Fruit fly (Drosophila melanogaster) whole organism, prepupa: ENCODE results near the gene Cep97.
A peak's percentile ranks its signal among the peaks of the same experiment; 100 is the strongest.

Source experiments
- Blimp-1 ChIP-seq: fragments of 200-800 bp; sonication (Bioruptor generic); optimal IDR thresholded peaks from 3 replicates; lab custom pipeline; 2017; ENCODE audit warnings: missing biosample characterization, missing genetic modification characterization, mild to moderate bottlenecking, moderate library complexity, missing genetic modification reagents
- CG10631 ChIP-seq: fragments of 200-800 bp; sonication (Bioruptor generic); optimal IDR thresholded peaks from 2 replicates; lab custom pipeline; 2016; ENCODE audit warnings: missing biosample characterization, missing genetic modification characterization
- CG10669 ChIP-seq: fragments of 200-800 bp; sonication (Bioruptor generic); optimal IDR thresholded peaks from 3 replicates; lab custom pipeline; 2018; ENCODE audit warnings: missing biosample characterization, mild to moderate bottlenecking, missing genetic modification characterization, moderate library complexity
- CG11294 ChIP-seq: fragments of 200-800 bp; sonication (Bioruptor generic); IDR thresholded peaks from 2 replicates; pipeline ENCODE4 v1.3.6; 2022; ENCODE audit warnings: missing biosample characterization, missing genetic modification characterization
- CG11762 ChIP-seq: fragments of 200-800 bp; sonication (Bioruptor generic); optimal IDR thresholded peaks from 3 replicates; lab custom pipeline; 2016; ENCODE audit warnings: missing biosample characterization, missing genetic modification characterization; ENCODE audit not compliant: insufficient read depth
- CG11902 ChIP-seq: fragments of 200-800 bp; sonication (Bioruptor generic); optimal IDR thresholded peaks from 3 replicates; lab custom pipeline; 2016; ENCODE audit warnings: missing biosample characterization, missing genetic modification characterization
- CG15336 ChIP-seq: fragments of 200-800 bp; sonication (Bioruptor generic); IDR thresholded peaks from 2 replicates; pipeline ENCODE4 v1.3.6; 2022; ENCODE audit warnings: missing biosample characterization, missing genetic modification characterization
- CG16779 ChIP-seq: fragments of 200-800 bp; sonication (Bioruptor generic); optimal IDR thresholded peaks from 3 replicates; lab custom pipeline; 2017; ENCODE audit warnings: missing biosample characterization, mild to moderate bottlenecking, missing genetic modification characterization
- CG3032 ChIP-seq: fragments of 200-800 bp; optimal IDR thresholded peaks from 2 replicates; lab custom pipeline; 2019; ENCODE audit warnings: missing biosample characterization, mild to moderate bottlenecking, missing genetic modification characterization, moderate library complexity
- CG31627 ChIP-seq: fragments of 200-800 bp; sonication (Bioruptor generic); optimal IDR thresholded peaks from 3 replicates; lab custom pipeline; 2016; ENCODE audit warnings: missing biosample characterization, missing genetic modification characterization
- CG32006 ChIP-seq: fragments of 200-800 bp; sonication (Bioruptor generic); optimal IDR thresholded peaks from 3 replicates; lab custom pipeline; 2017; ENCODE audit warnings: missing biosample characterization, mild to moderate bottlenecking, missing genetic modification characterization
- CG3919 ChIP-seq: fragments of 200-800 bp; sonication (Bioruptor generic); optimal IDR thresholded peaks from 3 replicates; lab custom pipeline; 2016; ENCODE audit warnings: missing biosample characterization, missing genetic modification characterization
- CG4318 ChIP-seq: fragments of 200-800 bp; sonication (Bioruptor generic); optimal IDR thresholded peaks from 3 replicates; lab custom pipeline; 2017; ENCODE audit warnings: missing biosample characterization, mild to moderate bottlenecking, missing genetic modification characterization
- CG6163 ChIP-seq: fragments of 200-800 bp; sonication (Bioruptor generic); IDR thresholded peaks from 3 replicates; pipeline ENCODE4 v1.3.6; 2022; ENCODE audit warnings: missing biosample characterization, missing genetic modification characterization
- CG6276 ChIP-seq: fragments of 200-800 bp; sonication (Bioruptor generic); optimal IDR thresholded peaks from 2 replicates; lab custom pipeline; 2017; ENCODE audit warnings: missing biosample characterization, mild to moderate bottlenecking, missing genetic modification characterization
- CG6792 ChIP-seq: fragments of 200-800 bp; sonication (Bioruptor generic); optimal IDR thresholded peaks from 3 replicates; lab custom pipeline; 2016; ENCODE audit warnings: missing biosample characterization, missing genetic modification characterization
- CG6808 ChIP-seq: fragments of 200-800 bp; sonication (Bioruptor generic); optimal IDR thresholded peaks from 3 replicates; lab custom pipeline; 2017; ENCODE audit warnings: missing biosample characterization, missing genetic modification characterization, mild to moderate bottlenecking, moderate library complexity, missing genetic modification reagents
- CG6854 ChIP-seq: fragments of 200-800 bp; sonication (Bioruptor generic); optimal IDR thresholded peaks from 2 replicates; lab custom pipeline; 2017; ENCODE audit warnings: missing biosample characterization, mild to moderate bottlenecking, missing genetic modification characterization
- CG7368 ChIP-seq: fragments of 200-800 bp; sonication (Bioruptor generic); optimal IDR thresholded peaks from 3 replicates; lab custom pipeline; 2016; ENCODE audit warnings: missing biosample characterization, missing genetic modification characterization
- CG8119 ChIP-seq: fragments of 200-800 bp; sonication (Bioruptor generic); IDR thresholded peaks from 3 replicates; pipeline ENCODE4 v1.3.6; 2022; ENCODE audit warnings: missing biosample characterization, missing genetic modification characterization
- CG8319 ChIP-seq: fragments of 200-800 bp; sonication (Bioruptor generic); optimal IDR thresholded peaks from 3 replicates; lab custom pipeline; 2016; ENCODE audit warnings: missing biosample characterization, missing genetic modification characterization
- CG8632 ChIP-seq: fragments of 200-800 bp; sonication (Bioruptor generic); optimal IDR thresholded peaks from 3 replicates; lab custom pipeline; 2016; ENCODE audit warnings: missing biosample characterization, missing genetic modification characterization
- CG9139 ChIP-seq: fragments of 200-800 bp; sonication (Bioruptor generic); optimal IDR thresholded peaks from 3 replicates; lab custom pipeline; 2017; ENCODE audit warnings: missing biosample characterization, mild to moderate bottlenecking, missing genetic modification characterization
- Eip75B ChIP-seq: fragments of 200-800 bp; sonication (Bioruptor generic); optimal IDR thresholded peaks from 3 replicates; lab custom pipeline; 2016; ENCODE audit warnings: missing biosample characterization, missing genetic modification characterization
- Eip93F ChIP-seq: fragments of 200-800 bp; sonication (Bioruptor generic); optimal IDR thresholded peaks from 2 replicates; lab custom pipeline; 2016; ENCODE audit warnings: missing biosample characterization, mild to moderate bottlenecking, missing genetic modification characterization
- Ets21C ChIP-seq: fragments of 200-800 bp; sonication (Bioruptor generic); optimal IDR thresholded peaks from 3 replicates; lab custom pipeline; 2016; ENCODE audit warnings: missing biosample characterization, missing genetic modification characterization
- Gug ChIP-seq: fragments of 200-800 bp; sonication (Bioruptor generic); IDR thresholded peaks from 2 replicates; pipeline ENCODE4 v1.3.6; 2022; ENCODE audit warnings: missing biosample characterization, missing genetic modification characterization
- Hr39 ChIP-seq: fragments of 200-800 bp; sonication (Bioruptor generic); optimal IDR thresholded peaks from 2 replicates; lab custom pipeline; 2016; ENCODE audit warnings: missing biosample characterization, missing genetic modification characterization
- Lpt ChIP-seq: fragments of 200-800 bp; sonication (Bioruptor generic); optimal IDR thresholded peaks from 3 replicates; lab custom pipeline; 2016; ENCODE audit warnings: missing biosample characterization, missing genetic modification characterization
- Met ChIP-seq: fragments of 200-800 bp; sonication (Bioruptor generic); optimal IDR thresholded peaks from 3 replicates; lab custom pipeline; 2016; ENCODE audit warnings: missing biosample characterization, missing genetic modification characterization
- OdsH ChIP-seq: fragments of 200-800 bp; sonication (Bioruptor generic); optimal IDR thresholded peaks from 3 replicates; lab custom pipeline; 2016; ENCODE audit warnings: missing biosample characterization, missing genetic modification characterization
- Smox ChIP-seq: fragments of 200-800 bp; sonication (Bioruptor generic); optimal IDR thresholded peaks from 3 replicates; lab custom pipeline; 2016; ENCODE audit warnings: missing biosample characterization, missing genetic modification characterization
- Sox14 ChIP-seq: fragments of 200-800 bp; sonication (Bioruptor generic); optimal IDR thresholded peaks from 3 replicates; lab custom pipeline; 2016; ENCODE audit warnings: missing biosample characterization, missing genetic modification characterization
- Sox15 ChIP-seq: fragments of 200-800 bp; sonication (Bioruptor generic); optimal IDR thresholded peaks from 3 replicates; lab custom pipeline; 2016; ENCODE audit warnings: missing biosample characterization, missing genetic modification characterization
- achi ChIP-seq: fragments of 200-800 bp; sonication (Bioruptor generic); optimal IDR thresholded peaks from 3 replicates; lab custom pipeline; 2016; ENCODE audit warnings: missing biosample characterization, missing genetic modification characterization
- acj6 ChIP-seq: fragments of 200-800 bp; sonication (Bioruptor generic); optimal IDR thresholded peaks from 3 replicates; lab custom pipeline; 2016; ENCODE audit warnings: missing biosample characterization, missing genetic modification characterization
- dac ChIP-seq: fragments of 200-800 bp; sonication (Bioruptor generic); optimal IDR thresholded peaks from 2 replicates; lab custom pipeline; 2017; ENCODE audit warnings: missing biosample characterization, mild to moderate bottlenecking, missing genetic modification characterization
- dsx ChIP-seq: fragments of 200-800 bp; optimal IDR thresholded peaks from 3 replicates; lab custom pipeline; 2019; ENCODE audit warnings: missing biosample characterization, mild to moderate bottlenecking, missing genetic modification characterization, moderate library complexity; ENCODE audit not compliant: poor library complexity, severe bottlenecking
- esn ChIP-seq: fragments of 200-800 bp; sonication (Bioruptor generic); optimal IDR thresholded peaks from 2 replicates; lab custom pipeline; 2016; ENCODE audit warnings: missing biosample characterization, mild to moderate bottlenecking, missing genetic modification characterization, moderate library complexity
- fd59A ChIP-seq: fragments of 200-800 bp; sonication (Bioruptor generic); optimal IDR thresholded peaks from 2 replicates; lab custom pipeline; 2017; ENCODE audit warnings: missing biosample characterization, mild to moderate bottlenecking, missing genetic modification characterization, missing genetic modification reagents
- fd85E ChIP-seq: fragments of 200-800 bp; sonication (Bioruptor generic); optimal IDR thresholded peaks from 3 replicates; lab custom pipeline; 2016; ENCODE audit warnings: missing biosample characterization, missing genetic modification characterization
- fkh ChIP-seq: fragments of 200-800 bp; sonication (Bioruptor generic); optimal IDR thresholded peaks from 3 replicates; lab custom pipeline; 2017; ENCODE audit warnings: missing biosample characterization, mild to moderate bottlenecking, missing genetic modification characterization, moderate library complexity
- lz ChIP-seq: fragments of 200-800 bp; sonication (Bioruptor generic); optimal IDR thresholded peaks from 3 replicates; lab custom pipeline; 2016; ENCODE audit warnings: missing biosample characterization, missing genetic modification characterization
- pdm3 ChIP-seq: fragments of 200-800 bp; sonication (Bioruptor generic); optimal IDR thresholded peaks from 3 replicates; lab custom pipeline; 2016; ENCODE audit warnings: missing biosample characterization, missing genetic modification characterization
- salr ChIP-seq, 2 experiments: fragments of 200-800 bp; sonication (Bioruptor generic); optimal IDR thresholded peaks; 3 replicates each; lab custom pipeline; 2016 to 2018; ENCODE audit warnings: missing biosample characterization in 2 of 2, missing genetic modification characterization in 2 of 2, mild to moderate bottlenecking in 1 of 2
- spab ChIP-seq: fragments of 200-800 bp; sonication (Bioruptor generic); optimal IDR thresholded peaks from 2 replicates; lab custom pipeline; 2017; ENCODE audit warnings: missing biosample characterization, mild to moderate bottlenecking, missing genetic modification characterization, missing genetic modification reagents
- ss ChIP-seq, 2 experiments: fragments of 200-800 bp; sonication (Bioruptor generic); optimal IDR thresholded peaks; 2 replicates in 1 of 2; 3 replicates in 1 of 2; lab custom pipeline; 2017 to 2018; ENCODE audit warnings: mild to moderate bottlenecking in 2 of 2, missing biosample characterization in 2 of 2, missing genetic modification characterization in 2 of 2, moderate library complexity in 1 of 2

Cep97 gene

dm6 chr2L:3852120-3852519 lies 15.4 kb upstream of the Cep97 start (continued):
- TF ChIP-seq CG6276: no peak
- TF ChIP-seq CG11902 (GFP tag; lab: Kevin White, UChicago): no peak
- no peak for TF ChIP-seq CG11762 (GFP tag; lab: Kevin White, UChicago)
- TF ChIP-seq CG6854 (GFP tag; lab: Kevin White, UChicago): no peak
- no peak for TF ChIP-seq Ets21C (GFP tag; lab: Kevin White, UChicago)
- TF ChIP-seq CG31627: no peak
- TF ChIP-seq CG8632 (GFP tag; lab: Kevin White, UChicago): no peak
- TF ChIP-seq Blimp-1 (GFP tag; lab: Kevin White, UChicago): no peak
- TF ChIP-seq CG8119: no peak
- TF ChIP-seq dac (GFP tag; lab: Kevin White, UChicago): no peak
- no peak for TF ChIP-seq OdsH (GFP tag; lab: Kevin White, UChicago)
- no peak for TF ChIP-seq CG7368 (GFP tag; lab: Kevin White, UChicago)
- peak; percentile 3 for TF ChIP-seq Hr39 (GFP tag; lab: Kevin White, UChicago)
- no peak for TF ChIP-seq CG15336 (GFP tag; lab: Robert Waterston, UW)
- TF ChIP-seq CG4318 (GFP tag; lab: Kevin White, UChicago): no peak
- TF ChIP-seq CG10631 (GFP tag; lab: Kevin White, UChicago): peak; percentile 25
- TF ChIP-seq fd85E (GFP tag; lab: Kevin White, UChicago): no peak
- no peak for TF ChIP-seq CG8319
- no peak for TF ChIP-seq achi
- TF ChIP-seq pdm3 (GFP tag; lab: Kevin White, UChicago): no peak
- peak in 1 of 2 experiments; percentile 8 for TF ChIP-seq salr (GFP tag; optimal IDR thresholded peaks at IDR 0.05; lab: Kevin White, UChicago)
- peak; percentile 5 for TF ChIP-seq CG10669 (GFP tag; lab: Kevin White, UChicago)
- no peak for TF ChIP-seq acj6 (GFP tag; lab: Kevin White, UChicago)
- no peak for TF ChIP-seq Sox14 (GFP tag; lab: Kevin White, UChicago)
- no peak for TF ChIP-seq ss (GFP tag; optimal IDR thresholded peaks at IDR 0.05; lab: Kevin White, UChicago)
- peak; percentile 19 for TF ChIP-seq lz (GFP tag; lab: Kevin White, UChicago)

dm6 chr2L:3853507-3854030 lies 13.9 kb upstream of the Cep97 start:
- TF ChIP-seq fkh (GFP tag; lab: Kevin White, UChicago): no peak
- TF ChIP-seq fd85E (GFP tag; lab: Kevin White, UChicago): no peak
- TF ChIP-seq esn (GFP tag; lab: Kevin White, UChicago): peak; percentile 2
- no peak for TF ChIP-seq Smox (GFP tag; lab: Kevin White, UChicago)
- TF ChIP-seq CG8632 (GFP tag; lab: Kevin White, UChicago): no peak
- no peak for TF ChIP-seq CG15336 (GFP tag; lab: Robert Waterston, UW)
- no peak for TF ChIP-seq Eip93F (GFP tag; lab: Kevin White, UChicago)
- TF ChIP-seq CG6276: no peak
- TF ChIP-seq CG11294 (GFP tag; lab: Robert Waterston, UW): no peak
- TF ChIP-seq dsx (GFP tag; lab: Kevin White, UChicago): no peak
- TF ChIP-seq CG7368 (GFP tag; lab: Kevin White, UChicago): no peak
- TF ChIP-seq Eip75B (GFP tag; lab: Kevin White, UChicago): no peak
- TF ChIP-seq CG6808 (GFP tag; lab: Kevin White, UChicago): peak; percentile 26
- peak; percentile 30 for TF ChIP-seq Met (GFP tag; lab: Kevin White, UChicago)
- TF ChIP-seq fd59A (GFP tag; lab: Kevin White, UChicago): no peak
- peak; percentile 2 for TF ChIP-seq CG10669 (GFP tag; lab: Kevin White, UChicago)
- no peak for TF ChIP-seq CG9139 (GFP tag; lab: Kevin White, UChicago)
- TF ChIP-seq CG3919 (GFP tag; lab: Kevin White, UChicago): peak; percentile 22
- TF ChIP-seq Gug (GFP tag; lab: Robert Waterston, UW): no peak
- peak; percentile 25 for TF ChIP-seq CG32006 (GFP tag; lab: Kevin White, UChicago)
- TF ChIP-seq pdm3 (GFP tag; lab: Kevin White, UChicago): peak; percentile 25
- TF ChIP-seq CG16779: no peak
- TF ChIP-seq Ets21C (GFP tag; lab: Kevin White, UChicago): no peak
- TF ChIP-seq CG11762 (GFP tag; lab: Kevin White, UChicago): no peak
- no peak for TF ChIP-seq CG11902 (GFP tag; lab: Kevin White, UChicago)
- TF ChIP-seq CG4318 (GFP tag; lab: Kevin White, UChicago): no peak
- 0 out of 3 replicates have a peak, but pooled peaks have one; percentile 46 for TF ChIP-seq CG6163 (GFP tag; lab: Robert Waterston, UW)
- peak; percentile 6 for TF ChIP-seq achi
- TF ChIP-seq CG10631 (GFP tag; lab: Kevin White, UChicago): no peak
- TF ChIP-seq dac (GFP tag; lab: Kevin White, UChicago): no peak
- TF ChIP-seq OdsH (GFP tag; lab: Kevin White, UChicago): no peak
- TF ChIP-seq Sox15 (GFP tag; lab: Kevin White, UChicago): no peak
- TF ChIP-seq Sox14 (GFP tag; lab: Kevin White, UChicago): peak; percentile 13
- peak; percentile 25 for TF ChIP-seq CG3032 (tag; lab: Kevin White, UChicago)
- no peak for TF ChIP-seq CG6792 (GFP tag; lab: Kevin White, UChicago)
- TF ChIP-seq spab (GFP tag; lab: Kevin White, UChicago): no peak
- TF ChIP-seq Lpt (GFP tag; lab: Kevin White, UChicago): no peak
